Fruit fly (Drosophila melanogaster) whole organism, pupa: Measurements from ENCODE around the gene CG14147.

Experiments
- CG10348 ChIP-seq: fragments of 200-800 bp; sonication (Bioruptor generic); IDR thresholded peaks from 2 replicates; pipeline ENCODE4 v1.3.6; 2022; ENCODE audit warnings: missing biosample characterization, missing genetic modification characterization
- CG14655 ChIP-seq: fragments of 200-800 bp; sonication (Bioruptor generic); optimal IDR thresholded peaks from 3 replicates; lab custom pipeline; 2017; ENCODE audit warnings: mild to moderate bottlenecking, missing biosample characterization, missing genetic modification reagents, missing genetic modification characterization
- CG15710 ChIP-seq: fragments of 200-800 bp; sonication (Bioruptor generic); optimal IDR thresholded peaks from 2 replicates; lab custom pipeline; 2018; ENCODE audit warnings: missing biosample characterization, mild to moderate bottlenecking, missing genetic modification characterization, moderate library complexity
- CG4496 ChIP-seq: fragments of 200-800 bp; sonication (Bioruptor generic); IDR thresholded peaks from 3 replicates; pipeline ENCODE4 v1.3.6; 2022; ENCODE audit warnings: missing biosample characterization, missing genetic modification characterization
- CG9948 ChIP-seq: fragments of 200-800 bp; sonication (Bioruptor generic); optimal IDR thresholded peaks from 2 replicates; lab custom pipeline; 2018; ENCODE audit warnings: missing biosample characterization, mild to moderate bottlenecking, missing genetic modification characterization, moderate library complexity
- EcR ChIP-seq: fragments of 200-800 bp; sonication (Bioruptor generic); optimal IDR thresholded peaks from 3 replicates; lab custom pipeline; 2019; ENCODE audit warnings: missing biosample characterization, missing genetic modification characterization, mild to moderate bottlenecking, moderate library complexity, missing genetic modification reagents
- Ets98B ChIP-seq: fragments of 200-800 bp; sonication (Bioruptor generic); IDR thresholded peaks from 2 replicates; pipeline ENCODE4 v1.3.6; 2022; ENCODE audit warnings: missing biosample characterization, missing genetic modification characterization
- Snoo ChIP-seq: fragments of 200-800 bp; sonication (Bioruptor generic); optimal IDR thresholded peaks from 3 replicates; lab custom pipeline; 2017; ENCODE audit warnings: missing biosample characterization, mild to moderate bottlenecking, missing genetic modification characterization, inconsistent platforms
- fd96Ca ChIP-seq: fragments of 200-800 bp; sonication (Bioruptor generic); IDR thresholded peaks from 3 replicates; pipeline ENCODE4 v1.3.6; 2022; ENCODE audit warnings: missing biosample characterization, missing genetic modification characterization
- rn ChIP-seq: fragments of 200-800 bp; sonication (Bioruptor generic); IDR thresholded peaks from 2 replicates; pipeline ENCODE4 v1.3.6; 2022; ENCODE audit warnings: missing biosample characterization, missing genetic modification characterization

DNA sequence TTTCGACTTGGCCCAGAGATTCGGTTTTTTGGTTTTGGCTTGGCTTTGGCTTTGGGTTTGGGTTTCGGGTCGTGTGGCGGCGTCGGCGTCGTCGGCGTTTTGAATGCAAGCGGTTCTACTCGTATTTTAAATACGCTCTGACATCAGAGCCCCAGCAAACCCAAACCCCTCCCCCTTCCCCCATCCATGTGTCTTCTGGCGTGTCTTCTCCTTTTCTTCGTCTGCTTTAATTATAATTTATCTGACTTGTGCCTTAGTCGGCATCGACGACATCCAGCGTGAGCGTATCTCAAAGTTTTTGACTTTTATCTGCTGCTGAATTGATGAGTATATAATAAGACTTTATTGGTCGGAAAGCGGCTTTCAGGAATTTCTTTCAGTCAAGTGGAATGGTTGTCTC is 29.3 kb downstream of the CG14147 start:
- TF ChIP-seq CG10348 (no peak), CG9948 (tag; lab: Kevin White, UChicago) (no peak), EcR (GFP tag; lab: Kevin White, UChicago) (no peak), Ets98B (no peak), rn (GFP tag; lab: Robert Waterston, UW) (no peak), Snoo (tag; lab: Kevin White, UChicago) (no peak), CG4496 (GFP tag; lab: Robert Waterston, UW) (no peak), CG15710 (tag; lab: Kevin White, UChicago) (no peak), fd96Ca (GFP tag; lab: Robert Waterston, UW) (no peak), CG14655 (GFP tag; lab: Kevin White, UChicago) (no peak)
